Fruit fly (Drosophila melanogaster) S2 (cell line): ENCODE measurements around the gene Mur29B.

Experiments used
- CG8478 ChIP-seq: fragments of >200 bp; optimal IDR thresholded peaks from 2 replicates; lab custom pipeline; 2018
- CTCF ChIP-seq, 2 experiments: fragments of >200 bp; optimal IDR thresholded peaks; 2 replicates each; lab custom pipeline; 2018

- TF ChIP-seq CG8478 (lab: Kevin White, UChicago) (no peak), CTCF (optimal IDR thresholded peaks at IDR 0.05; lab: Kevin White, UChicago) (no peak)
Observed at dm6 chr2L:8327272-8327555, 24.8 kb upstream of the Mur29B start, which contains the start of gene CG14275.
